Worm (Caenorhabditis elegans) whole organism, early embryonic: ENCODE results near the gene C39D10.8.

Experiments used
- ama-1 ChIP-seq: fragments of 150-350 bp; optimal IDR thresholded peaks from 2 replicates; lab custom pipeline; 2014
- ceh-36 ChIP-seq: sonication (generic microtip); optimal IDR thresholded peaks from 2 replicates; lab custom pipeline; 2016; ENCODE audit warnings: missing genetic modification characterization, inconsistent platforms, missing compliant biosample characterization
- flt-1 ChIP-seq: fragments of 200-800 bp; sonication (Bioruptor generic); IDR thresholded peaks from 2 replicates; pipeline ENCODE4 v1.3.6; 2022; ENCODE audit warnings: missing genetic modification characterization, missing compliant biosample characterization
- hmg-4 ChIP-seq: fragments of 200-800 bp; sonication (Bioruptor generic); optimal IDR thresholded peaks from 2 replicates; lab custom pipeline; 2018; ENCODE audit warnings: mild to moderate bottlenecking, missing genetic modification characterization, missing compliant biosample characterization
- hnd-1 ChIP-seq: sonication (generic microtip); optimal IDR thresholded peaks from 2 replicates; lab custom pipeline; 2016; ENCODE audit warnings: missing genetic modification characterization, missing compliant biosample characterization
- sea-1 ChIP-seq: fragments of 200-800 bp; sonication (Bioruptor generic); conservative IDR thresholded peaks from 2 replicates; pipeline ENCODE4 v1.3.6; 2022; ENCODE audit warnings: missing genetic modification characterization, missing compliant biosample characterization
- tbx-37 ChIP-seq: fragments of 200-800 bp; sonication (Bioruptor generic); conservative IDR thresholded peaks from 2 replicates; pipeline ENCODE4 v1.3.6; 2022; ENCODE audit warnings: missing genetic modification reagents, missing genetic modification characterization, missing compliant biosample characterization

DNA sequence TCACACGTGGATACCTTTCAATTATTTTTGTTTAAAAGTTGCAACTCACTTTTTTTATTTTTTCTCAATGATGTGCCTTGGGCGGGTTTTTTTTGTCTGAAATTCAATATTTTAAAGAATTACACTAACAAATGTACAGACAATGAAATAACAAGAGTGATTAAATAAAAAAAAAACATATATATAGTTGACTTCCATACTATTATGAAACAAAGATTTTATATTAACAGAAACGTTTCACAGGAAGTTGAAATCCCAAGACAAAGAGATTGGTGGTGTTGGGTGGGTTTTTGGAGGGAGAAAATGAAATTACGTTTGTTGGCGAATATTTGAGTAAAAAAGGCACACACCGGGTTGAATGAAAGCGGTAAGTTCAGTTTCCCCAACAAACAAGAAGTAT is 4.9 kb downstream of the C39D10.8 start, which contains the start of gene cca-1:
- TF ChIP-seq tbx-37 (GFP tag; lab: Robert Waterston, UW): no peak
- TF ChIP-seq hmg-4 (GFP tag; lab: Kevin White, UChicago): no peak
- TF ChIP-seq ama-1 (lab: Kevin White, UChicago): no peak
- TF ChIP-seq flt-1 (GFP tag; lab: Robert Waterston, UW): no peak
- no peak for TF ChIP-seq ceh-36 (tag; lab: Kevin White, UChicago)
- TF ChIP-seq sea-1 (GFP tag; lab: Robert Waterston, UW): no peak
- TF ChIP-seq hnd-1 (tag; lab: Kevin White, UChicago): no peak
